Fruit fly (Drosophila melanogaster) ovary, adult (tissue): ENCODE measurements around the gene ClpP.

Experiments
- CG17801 ChIP-seq: fragments of 200-800 bp; optimal IDR thresholded peaks from 2 replicates; lab custom pipeline; 2019; ENCODE audit warnings: missing biosample characterization, mild to moderate bottlenecking, missing genetic modification characterization, moderate library complexity; ENCODE audit not compliant: partially characterized antibody

Gene ClpP

dm6 chr2L:10356508-10356907 lies at the start of gene ClpP, which contains the start of gene CtsL4:
Gene ClpP (plus strand): TSS chr2L:10356795.
Gene CtsL4 (minus strand): TSS chr2L:10356597.
- no peak for TF ChIP-seq CG17801 (GFP tag; lab: Kevin White, UChicago)

dm6 chr2L:10310614-10311382 lies 45.8 kb upstream of the ClpP start, which contains the start of gene Cdk5alpha:
Gene Cdk5alpha (minus strand): TSS chr2L:10310956.
- no peak for TF ChIP-seq CG17801 (GFP tag; lab: Kevin White, UChicago)

DNA sequence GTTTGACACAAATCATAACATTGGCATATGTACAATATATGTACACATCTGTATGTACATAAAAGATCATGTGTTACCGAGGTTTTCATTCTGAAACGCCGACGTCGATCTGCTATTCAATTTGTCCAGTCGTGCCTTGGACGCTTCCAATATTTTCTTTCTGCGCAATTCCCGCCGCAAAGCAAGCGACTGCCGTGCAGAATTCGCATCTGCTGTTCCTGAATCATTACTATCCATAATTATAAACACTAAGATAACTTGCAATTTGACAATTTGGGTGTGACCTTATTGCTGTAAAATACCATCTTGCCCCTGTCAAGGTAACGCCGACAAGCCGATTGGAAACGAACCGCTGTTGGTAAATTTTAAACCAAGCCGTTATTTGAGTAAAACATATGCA lies 44.8 kb upstream of the ClpP start:
- no peak for TF ChIP-seq CG17801 (GFP tag; lab: Kevin White, UChicago)

DNA sequence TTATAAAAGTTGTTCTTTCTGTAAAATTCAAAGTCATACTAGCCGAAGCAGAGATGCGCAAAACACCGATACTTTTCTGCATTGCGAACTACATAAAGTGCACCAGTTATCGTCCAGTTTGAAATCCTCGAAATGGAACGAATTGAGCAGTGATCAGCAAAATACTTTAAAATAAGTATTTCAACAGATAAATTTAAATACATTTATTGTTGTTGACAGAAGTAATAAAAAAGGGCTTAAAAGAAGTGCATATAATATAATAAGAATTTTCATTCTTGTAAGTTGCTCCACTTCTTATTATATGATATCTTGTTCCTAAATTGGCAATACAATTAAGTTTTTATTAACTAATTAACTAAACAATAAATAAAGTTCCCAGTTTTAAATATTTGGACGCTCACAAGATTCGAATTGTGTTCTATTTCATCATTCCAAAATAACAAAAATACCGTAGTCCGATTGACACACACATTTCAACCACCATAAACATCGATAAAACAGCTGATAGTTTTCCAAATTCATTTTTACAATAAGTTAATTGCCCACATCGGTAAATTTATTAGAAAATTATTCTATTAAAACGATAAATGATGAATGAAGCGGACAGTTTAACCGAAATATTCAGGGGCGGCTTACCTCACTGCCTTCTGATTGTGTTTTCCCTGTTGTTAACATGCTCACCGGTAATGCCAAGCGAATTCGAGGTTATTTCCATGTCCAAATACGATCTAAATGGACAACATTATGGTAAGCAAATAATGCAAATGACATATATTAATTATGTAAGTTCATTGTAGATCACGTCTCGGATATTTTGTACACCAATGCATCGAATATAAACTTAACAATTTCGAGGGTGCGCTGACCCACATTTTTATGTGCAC lies 42.0 kb upstream of the ClpP start, which contains the start of the genes Usp14 and CG4972:
TSS of gene Usp14 (minus strand) at position 70 of the 884 bp plus-strand sequence.
TSS of gene CG4972 (plus strand) at position 466 of the 884 bp plus-strand sequence.
- no peak for TF ChIP-seq CG17801 (GFP tag; lab: Kevin White, UChicago)

dm6 chr2L:10315888-10316287 lies 40.7 kb upstream of the ClpP start:
- no peak for TF ChIP-seq CG17801 (GFP tag; lab: Kevin White, UChicago)

dm6 chr2L:10320174-10320775 lies 36.3 kb upstream of the ClpP start:
- no peak for TF ChIP-seq CG17801 (GFP tag; lab: Kevin White, UChicago)

dm6 chr2L:10321036-10321583 lies 35.5 kb upstream of the ClpP start:
- no peak for TF ChIP-seq CG17801 (GFP tag; lab: Kevin White, UChicago)

DNA sequence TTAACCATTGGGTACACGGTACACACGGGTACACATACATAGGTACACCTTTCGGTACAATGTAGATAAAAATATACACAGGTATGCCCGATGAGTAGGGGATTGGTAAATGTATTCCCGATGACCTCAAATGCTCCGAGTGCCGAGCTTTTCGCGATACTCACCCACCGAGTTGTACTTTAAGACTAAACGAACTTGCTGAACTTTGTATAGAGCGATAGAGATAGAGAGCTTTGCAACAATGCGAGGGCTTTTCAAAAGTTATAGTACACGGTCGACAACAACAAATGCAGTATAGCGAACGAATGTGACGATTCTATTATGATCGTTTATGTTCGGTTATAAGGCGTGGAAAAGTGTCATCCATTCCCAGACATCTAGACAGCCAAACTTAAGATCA lies 35.0 kb upstream of the ClpP start:
- TF ChIP-seq CG17801 (GFP tag; lab: Kevin White, UChicago) = peak; percentile 75

- no peak for TF ChIP-seq CG17801 (GFP tag; lab: Kevin White, UChicago)
Observed at dm6 chr2L:10322176-10322575, 34.4 kb upstream of the ClpP start, which contains the start of gene CG4995. Gene CG4995 (plus strand): TSS chr2L:10322476.

- no peak for TF ChIP-seq CG17801 (GFP tag; lab: Kevin White, UChicago)
Observed at dm6 chr2L:10322773-10323487, 33.7 kb upstream of the ClpP start, which contains the start of gene CG5381. Gene CG5381 (minus strand): TSS chr2L:10323102.

- no peak for TF ChIP-seq CG17801 (GFP tag; lab: Kevin White, UChicago)
Observed at dm6 chr2L:10327790-10328189, 28.8 kb upstream of the ClpP start, which contains the start of gene RnrL. Gene RnrL (minus strand): TSS chr2L:10327943.

DNA sequence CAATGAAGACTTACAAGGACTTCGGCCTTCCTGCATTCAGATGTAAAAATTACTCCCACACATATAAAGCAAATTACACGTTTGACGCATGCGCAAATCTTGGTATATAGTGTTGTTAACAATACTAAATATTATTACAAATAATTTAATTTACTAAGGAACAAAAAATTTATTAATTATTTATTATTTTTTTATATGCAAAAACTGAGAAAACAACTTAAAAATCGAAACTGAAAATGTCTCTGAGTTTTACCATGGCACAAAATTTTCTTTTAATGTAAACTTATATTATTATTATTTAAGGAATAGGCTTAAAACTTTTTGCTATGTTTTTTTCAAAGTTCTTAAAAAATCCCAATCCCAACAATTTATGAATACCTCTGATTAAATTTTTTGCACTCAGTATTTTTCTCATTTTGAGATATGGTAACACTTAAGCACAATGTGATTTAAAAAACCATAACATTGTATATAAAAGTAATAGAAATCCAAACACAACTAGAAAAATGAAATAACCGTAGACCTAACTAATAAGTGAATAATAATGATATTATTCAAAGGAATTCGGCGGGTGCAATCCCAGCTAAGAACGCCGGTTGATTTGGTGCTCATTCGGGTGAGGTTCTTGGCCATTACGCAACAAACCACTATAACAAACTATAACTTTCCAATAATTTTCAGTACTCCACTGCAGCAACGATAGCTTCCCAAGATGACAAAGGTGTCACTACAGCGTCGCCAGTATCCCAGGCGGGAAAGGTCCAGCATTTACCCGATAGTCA lies 25.3 kb upstream of the ClpP start, which contains the start of the genes Schip1 and Cox10:
TSS of gene Schip1 (minus strand) at position 51 of the 782 bp plus-strand sequence.
TSS of gene Cox10 (plus strand) at position 406 of the 782 bp plus-strand sequence.
- no peak for TF ChIP-seq CG17801 (GFP tag; lab: Kevin White, UChicago)
